Fruit fly (Drosophila melanogaster): ENCODE measurements around the gene CG13898.

dm6 chr3L:778977-779376, 24.9 kb downstream of the CG13898 start:
- TF ChIP-seq kay (GFP tag; ENCODE audit: borderline replicate concordance) (no peak), CG12768 (GFP tag; optimal IDR thresholded peaks at IDR 0.05) (peak; percentile 28), CG7101 (tag; optimal IDR thresholded peaks at IDR 0.05) (peak; percentile 6)

All from whole organism, adult.